Worm (Caenorhabditis elegans) whole organism, young adult: ENCODE measurements around the gene laf-1.

ENCODE experiments used
- F49E8.2 ChIP-seq: sonication (generic microtip); optimal IDR thresholded peaks from 3 replicates; lab custom pipeline; 2017; ENCODE audit warnings: missing genetic modification characterization, mild to moderate bottlenecking, missing compliant biosample characterization, antibody characterized with exemption, moderate library complexity; ENCODE audit not compliant: insufficient read depth
- Y53G8AR.9 ChIP-seq: fragments of 200-800 bp; sonication (Bioruptor generic); conservative IDR thresholded peaks from 2 replicates; pipeline ENCODE4 v1.3.6; 2022; ENCODE audit warnings: missing genetic modification reagents, missing genetic modification characterization, missing compliant biosample characterization
- aptf-2 ChIP-seq: fragments of 200-800 bp; sonication (Bioruptor generic); conservative IDR thresholded peaks from 2 replicates; pipeline ENCODE4 v1.3.6; 2022; ENCODE audit warnings: missing genetic modification reagents, missing genetic modification characterization, missing compliant biosample characterization
- hsf-1 ChIP-seq: fragments of 200-800 bp; sonication (Bioruptor generic); IDR thresholded peaks from 2 replicates; pipeline ENCODE4 v1.3.6; 2022; ENCODE audit warnings: missing genetic modification reagents, missing genetic modification characterization, missing compliant biosample characterization
- lin-35 ChIP-seq, 3 experiments: fragments of 150-350 bp in 2 of 3; sonication (generic microtip) in 1 of 3; optimal IDR thresholded peaks; 2 replicates each; lab custom pipeline; 2014 to 2018; ENCODE audit warnings: missing biosample characterization in 3 of 3, missing genetic modification characterization in 3 of 3, missing genetic modification reagents in 3 of 3
- snpc-4 ChIP-seq, 5 experiments: fragments of 150-350 bp in 1 of 5; sonication (generic microtip) in 4 of 5; optimal IDR thresholded peaks; 2 replicates each; lab custom pipeline; 2014 to 2018; ENCODE audit warnings: missing genetic modification characterization in 5 of 5, missing biosample characterization in 3 of 5, antibody characterized with exemption in 2 of 5, mild to moderate bottlenecking in 2 of 5, missing compliant biosample characterization in 2 of 5, missing genotype in 2 of 5, moderate library complexity in 2 of 5, missing genetic modification reagents in 1 of 5
- tbp1 ChIP-seq: fragments of 200-800 bp; sonication (Bioruptor generic); optimal IDR thresholded peaks from 2 replicates; lab custom pipeline; 2018; ENCODE audit warnings: mild to moderate bottlenecking, missing genetic modification characterization, missing compliant biosample characterization
- unc-130 ChIP-seq: sonication (generic microtip); optimal IDR thresholded peaks from 2 replicates; lab custom pipeline; 2016; ENCODE audit warnings: missing genetic modification reagents, missing genetic modification characterization, missing compliant biosample characterization
- unc-62 ChIP-seq: fragments of 150-350 bp; optimal IDR thresholded peaks from 2 replicates; lab custom pipeline; 2014; ENCODE audit warnings: missing biosample characterization, missing genetic modification reagents, missing genetic modification characterization

ce11 chrIII:2787979-2788491 is 9.2 kb upstream of the laf-1 start, which contains the start of gene tbcc-1:
- no peak for TF ChIP-seq aptf-2 (GFP tag; lab: Robert Waterston, UW)
- TF ChIP-seq lin-35 (GFP tag; optimal IDR thresholded peaks at IDR 0.05; lab: Kevin White, UChicago) = no peak
- no peak for TF ChIP-seq snpc-4 (GFP tag; optimal IDR thresholded peaks at IDR 0.05; lab: Kevin White, UChicago)
- TF ChIP-seq snpc-4 (tag; optimal IDR thresholded peaks at IDR 0.05; lab: Kevin White, UChicago) = no peak
- no peak for TF ChIP-seq unc-62
- peak; percentile 15 for TF ChIP-seq tbp1 (GFP tag; lab: Kevin White, UChicago)
- peak; percentile 2 for TF ChIP-seq unc-130
- TF ChIP-seq hsf-1 (GFP tag; lab: Robert Waterston, UW) = no peak
- no peak for TF ChIP-seq F49E8.2 (tag; lab: Kevin White, UChicago)
- no peak for TF ChIP-seq Y53G8AR.9 (GFP tag; lab: Robert Waterston, UW)
